Fruit fly (Drosophila melanogaster) whole organism, embryonic: ENCODE data around the gene CG33124.
A peak's percentile ranks its signal among the peaks of the same experiment; 100 is the strongest.

ENCODE experiments used
- Antp ChIP-seq: fragments of 200-800 bp; sonication (Bioruptor generic); optimal IDR thresholded peaks from 3 replicates; lab custom pipeline; 2016; ENCODE audit warnings: missing biosample characterization, missing genetic modification characterization
- Atf-2 ChIP-seq: fragments of 200-800 bp; sonication (Bioruptor generic); optimal IDR thresholded peaks from 2 replicates; lab custom pipeline; 2016; ENCODE audit warnings: missing biosample characterization, missing genetic modification characterization
- CG10209 ChIP-seq: fragments of 200-800 bp; sonication (Bioruptor generic); optimal IDR thresholded peaks from 3 replicates; lab custom pipeline; 2017; ENCODE audit warnings: missing biosample characterization, mild to moderate bottlenecking, missing genetic modification characterization, missing genetic modification reagents
- CG11456 ChIP-seq: fragments of 200-800 bp; sonication (Bioruptor generic); IDR thresholded peaks from 3 replicates; pipeline ENCODE4 v1.3.6; 2022; ENCODE audit warnings: missing biosample characterization, missing genetic modification characterization
- CG12659 ChIP-seq: fragments of 200-800 bp; sonication (Bioruptor generic); optimal IDR thresholded peaks from 3 replicates; lab custom pipeline; 2017; ENCODE audit warnings: mild to moderate bottlenecking, missing biosample characterization, missing genetic modification reagents, missing genetic modification characterization
- CG12744 ChIP-seq: fragments of 200-800 bp; sonication (Bioruptor generic); optimal IDR thresholded peaks from 2 replicates; lab custom pipeline; 2016; ENCODE audit warnings: missing biosample characterization, missing genetic modification characterization
- CG14860 ChIP-seq: fragments of 200-800 bp; sonication (Bioruptor generic); IDR thresholded peaks from 3 replicates; pipeline ENCODE4 v1.3.6; 2022; ENCODE audit warnings: missing biosample characterization, missing genetic modification characterization; ENCODE audit not compliant: partially characterized antibody
- CG17328 ChIP-seq: fragments of 200-800 bp; sonication (Bioruptor generic); IDR thresholded peaks from 2 replicates; pipeline ENCODE4 v1.3.6; 2022; ENCODE audit warnings: missing biosample characterization, missing genetic modification characterization
- CG2129 ChIP-seq: fragments of 200-800 bp; sonication (Bioruptor generic); IDR thresholded peaks from 2 replicates; pipeline ENCODE4 v1.3.6; 2022; ENCODE audit warnings: missing biosample characterization, missing genetic modification characterization; ENCODE audit not compliant: partially characterized antibody
- CG33557 ChIP-seq: fragments of 200-800 bp; sonication (Bioruptor generic); optimal IDR thresholded peaks from 2 replicates; lab custom pipeline; 2019; ENCODE audit warnings: missing biosample characterization, mild to moderate bottlenecking, missing genetic modification characterization, moderate library complexity
- CG4360 ChIP-seq: fragments of 200-800 bp; sonication (Bioruptor generic); IDR thresholded peaks from 2 replicates; pipeline ENCODE4 v1.3.6; 2022; ENCODE audit warnings: missing biosample characterization, missing genetic modification characterization
- CG7271 ChIP-seq: fragments of 200-800 bp; sonication (Bioruptor generic); optimal IDR thresholded peaks from 2 replicates; lab custom pipeline; 2018; ENCODE audit warnings: missing biosample characterization, mild to moderate bottlenecking, missing genetic modification characterization, moderate library complexity
- CG7357 ChIP-seq: fragments of 200-800 bp; sonication (Bioruptor generic); IDR thresholded peaks from 3 replicates; pipeline ENCODE4 v1.3.6; 2022; ENCODE audit warnings: missing biosample characterization, missing genetic modification characterization
- CG7987 ChIP-seq: fragments of 200-800 bp; sonication (Bioruptor generic); optimal IDR thresholded peaks from 2 replicates; lab custom pipeline; 2018; ENCODE audit warnings: missing biosample characterization, mild to moderate bottlenecking, missing genetic modification characterization, moderate library complexity
- CG8924 ChIP-seq: fragments of 200-800 bp; optimal IDR thresholded peaks from 3 replicates; lab custom pipeline; 2019; ENCODE audit warnings: missing biosample characterization, mild to moderate bottlenecking, missing genetic modification characterization, moderate library complexity
- CG9932 ChIP-seq: fragments of 200-800 bp; sonication (Bioruptor generic); IDR thresholded peaks from 2 replicates; pipeline ENCODE4 v1.3.6; 2022; ENCODE audit warnings: missing biosample characterization, missing genetic modification characterization
- Dip3 ChIP-seq: fragments of 200-800 bp; sonication (Bioruptor generic); optimal IDR thresholded peaks from 3 replicates; lab custom pipeline; 2016; ENCODE audit warnings: missing biosample characterization, missing genetic modification characterization
- E2f1 ChIP-seq: fragments of 200-800 bp; sonication (Bioruptor generic); IDR thresholded peaks from 2 replicates; pipeline ENCODE4 v1.3.6; 2022; ENCODE audit warnings: missing biosample characterization, missing genetic modification characterization
- Eip74EF ChIP-seq, 2 experiments: fragments of 200-800 bp in 1 of 2; fragments of >200 bp in 1 of 2; sonication (Bioruptor generic) in 1 of 2; optimal IDR thresholded peaks; 2 replicates each; lab custom pipeline; 2017 to 2019; ENCODE audit warnings: missing biosample characterization in 2 of 2, missing genetic modification characterization in 2 of 2, mild to moderate bottlenecking in 1 of 2, moderate library complexity in 1 of 2
- HLH4C ChIP-seq: fragments of 200-800 bp; sonication (Bioruptor generic); IDR thresholded peaks from 3 replicates; pipeline ENCODE4 v1.3.6; 2022; ENCODE audit warnings: missing biosample characterization, missing genetic modification characterization; ENCODE audit not compliant: partially characterized antibody
- HLHmδ ChIP-seq: fragments of 200-800 bp; sonication (Bioruptor generic); optimal IDR thresholded peaks from 2 replicates; lab custom pipeline; 2018; ENCODE audit warnings: missing biosample characterization, mild to moderate bottlenecking, missing genetic modification characterization, moderate library complexity
- Jarid2 ChIP-seq: fragments of 200-800 bp; sonication (Bioruptor generic); optimal IDR thresholded peaks from 3 replicates; lab custom pipeline; 2017; ENCODE audit warnings: mild to moderate bottlenecking, missing biosample characterization, missing genetic modification reagents, missing genetic modification characterization
- Lpt ChIP-seq: fragments of >200 bp; optimal IDR thresholded peaks from 2 replicates; lab custom pipeline; 2018; ENCODE audit warnings: missing biosample characterization, missing genetic modification characterization
- Meics ChIP-seq: fragments of 200-800 bp; sonication (Bioruptor generic); optimal IDR thresholded peaks from 2 replicates; lab custom pipeline; 2017; ENCODE audit warnings: missing biosample characterization, mild to moderate bottlenecking, missing genetic modification characterization
- Six4 ChIP-seq: fragments of 200-800 bp; sonication (Bioruptor generic); optimal IDR thresholded peaks from 2 replicates; lab custom pipeline; 2016; ENCODE audit warnings: missing biosample characterization, missing genetic modification characterization
- Sox100B ChIP-seq: fragments of 200-800 bp; sonication (Bioruptor generic); optimal IDR thresholded peaks from 3 replicates; lab custom pipeline; 2018; ENCODE audit warnings: missing biosample characterization, mild to moderate bottlenecking, missing genetic modification characterization
- Sry-δ ChIP-seq: fragments of 200-800 bp; sonication (Bioruptor generic); optimal IDR thresholded peaks from 2 replicates; lab custom pipeline; 2016; ENCODE audit warnings: missing biosample characterization, missing genetic modification characterization
- Ssrp ChIP-seq: fragments of 200-800 bp; sonication (Bioruptor generic); optimal IDR thresholded peaks from 2 replicates; lab custom pipeline; 2018; ENCODE audit warnings: missing biosample characterization, mild to moderate bottlenecking, missing genetic modification characterization, moderate library complexity
- TFAM ChIP-seq: fragments of 200-800 bp; sonication (Bioruptor generic); optimal IDR thresholded peaks from 2 replicates; lab custom pipeline; 2017; ENCODE audit warnings: missing biosample characterization, missing genetic modification characterization, inconsistent platforms
- YL-1 ChIP-seq: fragments of 200-800 bp; sonication (Bioruptor generic); optimal IDR thresholded peaks from 3 replicates; lab custom pipeline; 2017; ENCODE audit warnings: missing biosample characterization, mild to moderate bottlenecking, missing genetic modification characterization
- abd-A ChIP-seq: fragments of 200-800 bp; sonication (Bioruptor generic); optimal IDR thresholded peaks from 3 replicates; lab custom pipeline; 2019; ENCODE audit warnings: missing biosample characterization, mild to moderate bottlenecking, missing genetic modification characterization, moderate library complexity
- cad ChIP-seq: fragments of >200 bp; optimal IDR thresholded peaks from 2 replicates; lab custom pipeline; 2017; ENCODE audit warnings: missing biosample characterization, missing genetic modification characterization
- crp ChIP-seq, 2 experiments: fragments of 200-800 bp; sonication (Bioruptor generic); optimal IDR thresholded peaks; 2 replicates in 1 of 2; 3 replicates in 1 of 2; lab custom pipeline; 2017; ENCODE audit warnings: missing biosample characterization in 2 of 2, missing genetic modification characterization in 2 of 2, mild to moderate bottlenecking in 1 of 2, moderate library complexity in 1 of 2
- dm ChIP-seq: fragments of 200-800 bp; sonication (Bioruptor generic); optimal IDR thresholded peaks from 3 replicates; lab custom pipeline; 2016; ENCODE audit warnings: missing biosample characterization, missing genetic modification characterization
- fd96Cb ChIP-seq: fragments of 200-800 bp; sonication (Bioruptor generic); optimal IDR thresholded peaks from 2 replicates; lab custom pipeline; 2018; ENCODE audit warnings: missing biosample characterization, mild to moderate bottlenecking, missing genetic modification characterization, moderate library complexity
- gcm2 ChIP-seq: fragments of 200-800 bp; sonication (Bioruptor generic); optimal IDR thresholded peaks from 2 replicates; lab custom pipeline; 2016; ENCODE audit warnings: missing biosample characterization, missing genetic modification characterization
- gt ChIP-seq: fragments of 200-800 bp; sonication (Bioruptor generic); IDR thresholded peaks from 2 replicates; pipeline ENCODE4 v1.3.6; 2022; ENCODE audit warnings: missing biosample characterization, missing genetic modification characterization
- lov ChIP-seq, 2 experiments: fragments of 200-800 bp in 1 of 2; fragments of >200 bp in 1 of 2; sonication (Bioruptor generic) in 1 of 2; IDR thresholded peaks in 1 of 2; optimal IDR thresholded peaks in 1 of 2; 2 replicates in 1 of 2; 3 replicates in 1 of 2; pipeline versions ENCODE4 v1.3.6 to Lab custom; 2017 to 2022; ENCODE audit warnings: missing biosample characterization in 1 of 2, missing genetic modification characterization in 1 of 2
- pan ChIP-seq, 4 experiments: fragments of >200 bp in 3 of 4; fragments of 200-800 bp in 1 of 4; sonication (Bioruptor generic) in 1 of 4; optimal IDR thresholded peaks in 3 of 4; IDR thresholded peaks in 1 of 4; 2 replicates each; pipeline versions ENCODE4 v1.3.6 to Lab custom; 2017 to 2022; ENCODE audit warnings: missing biosample characterization in 2 of 4, missing genetic modification characterization in 2 of 4, mixed read lengths in 1 of 4
- sc ChIP-seq, 3 experiments: fragments of >200 bp in 2 of 3; fragments of 200-800 bp in 1 of 3; sonication (Bioruptor generic) in 1 of 3; optimal IDR thresholded peaks; 2 replicates in 2 of 3; 3 replicates in 1 of 3; lab custom pipeline; 2017; ENCODE audit warnings: mild to moderate bottlenecking in 1 of 3, missing biosample characterization in 1 of 3, missing genetic modification characterization in 1 of 3, missing genetic modification reagents in 1 of 3
- sens-2 ChIP-seq: fragments of 200-800 bp; sonication (Bioruptor generic); IDR thresholded peaks from 2 replicates; pipeline ENCODE4 v1.3.6; 2022; ENCODE audit warnings: missing biosample characterization, missing genetic modification characterization
- shn ChIP-seq: fragments of 200-800 bp; sonication (Bioruptor generic); optimal IDR thresholded peaks from 3 replicates; lab custom pipeline; 2016; ENCODE audit warnings: missing biosample characterization, missing genetic modification characterization
- sima ChIP-seq: fragments of 200-800 bp; sonication (Bioruptor generic); optimal IDR thresholded peaks from 2 replicates; lab custom pipeline; 2016; ENCODE audit warnings: missing biosample characterization, missing genetic modification characterization
- ssp ChIP-seq: fragments of 200-800 bp; sonication (Bioruptor generic); IDR thresholded peaks from 2 replicates; pipeline ENCODE4 v1.3.6; 2022; ENCODE audit warnings: missing biosample characterization, missing genetic modification characterization
- tx ChIP-seq: fragments of 200-800 bp; sonication (Bioruptor generic); optimal IDR thresholded peaks from 2 replicates; lab custom pipeline; 2016; ENCODE audit warnings: missing biosample characterization, missing genetic modification characterization
- vfl ChIP-seq: fragments of 200-800 bp; sonication (Bioruptor generic); optimal IDR thresholded peaks from 2 replicates; lab custom pipeline; 2016; ENCODE audit warnings: missing biosample characterization, missing genetic modification characterization
- vnd ChIP-seq: fragments of 200-800 bp; sonication (Bioruptor generic); IDR thresholded peaks from 3 replicates; pipeline ENCODE4 v1.3.6; 2022; ENCODE audit warnings: missing biosample characterization, missing genetic modification characterization; ENCODE audit not compliant: partially characterized antibody
- yki ChIP-seq: fragments of >200 bp; optimal IDR thresholded peaks from 3 replicates; lab custom pipeline; 2018

CG33124 gene

DNA sequence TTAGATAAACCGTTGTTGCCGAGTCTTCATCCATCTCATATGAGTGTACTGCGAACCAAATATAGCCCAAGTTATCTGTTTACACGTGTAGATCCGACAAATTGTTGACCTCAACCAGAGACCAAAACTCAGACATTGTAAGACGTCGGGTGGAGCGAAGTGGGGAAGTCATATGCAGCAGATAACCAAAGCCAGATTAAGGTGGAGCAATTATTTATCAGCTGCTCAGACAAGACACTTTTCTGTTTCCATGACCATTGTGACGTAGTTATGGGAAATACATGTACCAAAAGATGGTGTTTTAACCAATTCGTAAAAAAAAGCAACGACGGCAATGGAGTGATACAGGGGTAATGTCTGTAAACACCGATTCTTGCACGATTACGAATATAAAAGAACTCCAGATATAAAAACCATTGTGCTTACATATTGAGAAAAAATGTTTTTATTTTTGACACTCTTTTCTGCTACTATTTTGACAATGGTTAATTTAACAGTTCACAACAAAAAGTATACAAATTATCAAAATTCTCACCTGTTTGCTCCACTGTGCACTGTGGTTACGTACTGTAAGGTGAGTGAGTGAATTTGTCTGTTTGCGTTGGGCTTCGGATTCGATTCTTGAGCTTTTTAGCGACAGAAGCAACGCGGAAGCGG lies 31.5 kb downstream of the CG33124 start (continued):
- TF ChIP-seq HLHmδ (GFP tag; lab: Kevin White, UChicago) (no peak), gcm2 (peak; percentile 64), pan (optimal IDR thresholded peaks at IDR 0.05; lab: Kevin White, UChicago) (no peak), pan (GFP tag; optimal IDR thresholded peaks at IDR 0.05 in 1 of 2, IDR thresholded peaks at IDR 0.05 in 1 of 2) (peak in 1 of 2 experiments; percentile 54), CG7271 (tag; lab: Kevin White, UChicago) (no peak), CG4360 (no peak), gt (GFP tag; lab: Robert Waterston, UW) (no peak), E2f1 (GFP tag; lab: Robert Waterston, UW) (no peak), Sry-δ (GFP tag; lab: Kevin White, UChicago) (no peak), yki (lab: Kevin White, UChicago) (no peak), CG2129 (GFP tag; lab: Robert Waterston, UW) (no peak), HLH4C (no peak), CG8924 (tag; lab: Kevin White, UChicago) (no peak), sc (optimal IDR thresholded peaks at IDR 0.05; lab: Kevin White, UChicago) (no peak), sc (GFP tag; optimal IDR thresholded peaks at IDR 0.05; lab: Kevin White, UChicago) (no peak), CG14860 (no peak), Six4 (GFP tag; lab: Kevin White, UChicago) (peak; percentile 14), Ssrp (tag; lab: Kevin White, UChicago) (peak; percentile 11), Jarid2 (GFP tag; lab: Kevin White, UChicago) (no peak), Sox100B (GFP tag; lab: Kevin White, UChicago) (peak; percentile 40), Eip74EF (GFP tag; optimal IDR thresholded peaks at IDR 0.05; lab: Kevin White, UChicago) (no peak), Lpt (GFP tag; lab: Kevin White, UChicago) (no peak), Dip3 (peak; percentile 43), tx (GFP tag; lab: Kevin White, UChicago) (peak; percentile 21), fd96Cb (tag; lab: Kevin White, UChicago) (peak; percentile 49), CG17328 (GFP tag; lab: Robert Waterston, UW) (peak; percentile 53; the same call in 1 of the 2 replicates), vnd (GFP tag; lab: Robert Waterston, UW) (no peak), CG33557 (GFP tag; lab: Kevin White, UChicago) (no peak), shn (GFP tag; lab: Kevin White, UChicago) (peak; percentile 73), sima (GFP tag; lab: Kevin White, UChicago) (no peak), lov (optimal IDR thresholded peaks at IDR 0.05; lab: Kevin White, UChicago) (no peak), lov (GFP tag; IDR thresholded peaks at IDR 0.05; lab: Robert Waterston, UW) (no peak), CG10209 (peak; percentile 41), vfl (GFP tag; lab: Kevin White, UChicago) (peak; percentile 30), crp (GFP tag; optimal IDR thresholded peaks at IDR 0.05; lab: Kevin White, UChicago) (no peak), CG12659 (GFP tag; lab: Kevin White, UChicago) (peak; percentile 45), Antp (GFP tag; lab: Kevin White, UChicago) (peak; percentile 53), Atf-2 (GFP tag; lab: Kevin White, UChicago) (peak; percentile 50), sens-2 (GFP tag; lab: Robert Waterston, UW) (no peak), CG12744 (peak; percentile 18), CG7357 (no peak), ssp (GFP tag; lab: Robert Waterston, UW) (peak; percentile 35; the same call in 1 of the 2 replicates), dm (GFP tag; lab: Kevin White, UChicago) (no peak), CG11456 (GFP tag; lab: Robert Waterston, UW) (0 out of 3 replicates have a peak, but pooled peaks have one; percentile 60), cad (GFP tag; lab: Kevin White, UChicago) (no peak), Meics (GFP tag; lab: Kevin White, UChicago) (peak; percentile 62), CG9932 (GFP tag; lab: Robert Waterston, UW) (peak; percentile 70), TFAM (GFP tag; lab: Kevin White, UChicago) (no peak), YL-1 (GFP tag; lab: Kevin White, UChicago) (no peak), abd-A (tag; lab: Kevin White, UChicago) (no peak), CG7987 (GFP tag; lab: Kevin White, UChicago) (no peak)
